Worm (Caenorhabditis elegans): ENCODE results near the gene dph-5.

Gene dph-5

DNA sequence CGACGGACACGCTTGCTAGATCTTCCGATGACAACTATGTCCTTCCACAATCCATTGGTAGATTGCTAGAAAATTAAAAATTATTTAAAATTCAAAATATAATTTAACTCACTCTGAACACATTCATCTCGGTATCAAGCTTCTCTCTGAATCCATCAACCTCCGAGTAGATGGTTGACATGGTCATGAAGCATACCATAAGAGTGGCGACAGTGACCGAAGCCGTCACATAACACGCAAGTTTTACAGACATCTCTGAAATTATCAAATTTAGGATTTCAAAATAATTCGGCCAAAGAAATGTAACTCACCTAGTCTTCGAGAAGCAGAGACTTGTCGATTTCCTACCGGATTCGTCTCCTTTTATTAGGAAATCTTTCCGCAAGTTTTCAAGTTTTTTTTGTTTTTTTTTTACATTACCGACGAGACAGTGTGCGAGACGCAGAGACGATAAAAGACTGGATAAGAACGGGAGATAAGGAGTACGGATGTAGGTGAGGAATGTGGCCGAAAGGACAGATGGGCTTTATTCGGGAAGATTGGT lies 12.4 kb upstream of the dph-5 start, which contains the start of gene sqt-1:
sqt-1 (minus strand) TSS at position 341 of the 544 bp plus-strand sequence.
- TF ChIP-seq T26A8.4 (GFP tag; IDR thresholded peaks at IDR 0.05) (peak; percentile 57), hlh-30 (tag; optimal IDR thresholded peaks at IDR 0.05; ENCODE audit: insufficient read depth) (no peak), hlh-11 (tag; optimal IDR thresholded peaks at IDR 0.05) (peak; percentile 23), ama-1 (optimal IDR thresholded peaks at IDR 0.05) (peak; percentile 20), spr-1 (tag; optimal IDR thresholded peaks at IDR 0.05) (peak; percentile 38)

DNA sequence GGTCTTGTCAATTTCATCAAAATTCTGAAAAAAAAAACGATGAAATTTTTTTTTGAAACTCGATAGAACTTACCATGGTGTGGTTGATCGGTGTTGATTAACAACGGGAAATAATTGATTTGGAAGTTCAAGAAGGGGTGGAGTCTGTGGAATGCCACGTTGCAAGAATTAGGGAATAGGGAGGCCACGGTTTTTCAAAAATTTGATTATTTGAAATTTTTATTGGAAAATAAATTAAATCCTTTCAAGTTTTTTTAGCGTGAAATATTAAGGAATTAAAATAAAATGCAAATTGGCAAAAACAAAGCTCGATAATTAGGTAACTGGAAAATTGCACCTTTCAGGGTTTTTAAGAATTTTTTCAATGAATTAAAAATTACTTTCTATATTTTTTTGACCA lies 10.5 kb upstream of the dph-5 start, which contains the start of gene rmd-3:
rmd-3 (minus strand) TSS at position 101 of the 400 bp plus-strand sequence.
- TF ChIP-seq nhr-25 (tag; optimal IDR thresholded peaks at IDR 0.05; ENCODE audit: borderline replicate concordance, insufficient read depth) (no peak), D1046.2 (GFP tag; IDR thresholded peaks at IDR 0.05) (no peak), unc-39 (tag; optimal IDR thresholded peaks at IDR 0.05) (no peak), lin-1 (GFP tag; IDR thresholded peaks at IDR 0.05) (no peak), pha-4 (GFP tag; IDR thresholded peaks at IDR 0.05) (no peak), pha-4 (tag; optimal IDR thresholded peaks at IDR 0.05) (no peak), fos-1 (tag; optimal IDR thresholded peaks at IDR 0.05) (no peak)

DNA sequence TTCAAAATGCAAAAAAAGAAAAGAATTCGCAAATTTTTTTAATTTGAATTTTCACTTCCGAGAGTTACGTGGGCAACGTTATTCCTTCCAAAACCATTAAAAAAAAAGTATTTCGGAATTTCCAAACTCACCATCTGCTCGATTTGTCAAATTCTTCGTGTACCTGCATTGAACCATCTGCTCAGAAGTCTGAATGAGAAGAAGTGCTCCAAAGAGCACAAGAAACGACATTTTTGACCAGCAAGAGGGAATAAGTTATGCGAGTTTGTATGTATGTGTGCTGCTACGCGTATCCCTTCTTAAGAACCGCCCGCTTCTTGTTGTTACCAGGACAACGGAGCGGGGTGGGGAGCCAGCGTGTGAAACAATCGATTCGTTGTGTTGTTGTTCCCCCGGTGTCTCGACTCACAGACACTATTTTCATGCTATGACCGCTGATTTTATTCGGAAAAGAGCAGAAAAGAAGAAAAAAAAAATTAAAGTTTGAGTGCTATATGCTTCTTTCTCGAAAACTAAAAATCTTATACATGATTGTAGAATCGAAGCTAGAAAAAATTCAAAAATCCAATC lies 6.6 kb upstream of the dph-5 start, which contains the start of gene lgc-20:
lgc-20 (minus strand) TSS at position 311 of the 570 bp plus-strand sequence.
- TF ChIP-seq lsy-2 (tag; optimal IDR thresholded peaks at IDR 0.05): no peak
- no peak for TF ChIP-seq ctbp-1 (GFP tag; IDR thresholded peaks at IDR 0.05)
- no peak for TF ChIP-seq hif-1 (tag; optimal IDR thresholded peaks at IDR 0.05)
- TF ChIP-seq duxl-1 (tag; optimal IDR thresholded peaks at IDR 0.05; ENCODE audit: poor library complexity): no peak
- TF ChIP-seq aha-1 (tag): peak; percentile 37
- no peak for TF ChIP-seq pha-4 (GFP tag; IDR thresholded peaks at IDR 0.05)
- TF ChIP-seq pha-4 (tag; optimal IDR thresholded peaks at IDR 0.05): no peak
- TF ChIP-seq dmd-9 (GFP tag; IDR thresholded peaks at IDR 0.05): no peak
- TF ChIP-seq tag-97 (GFP tag; IDR thresholded peaks at IDR 0.05): no peak
- TF ChIP-seq unc-130 (GFP tag; optimal IDR thresholded peaks at IDR 0.05): no peak
- 0 out of 2 replicates have a peak, but pooled peaks have one; percentile 75 for TF ChIP-seq daf-19 (GFP tag; conservative IDR thresholded peaks at IDR 0.05)
- TF ChIP-seq aly-2 (tag; optimal IDR thresholded peaks at IDR 0.05): no peak
- TF ChIP-seq daf-16 (GFP tag; optimal IDR thresholded peaks at IDR 0.05): no peak
- peak; percentile 20 for TF ChIP-seq daf-16 (tag; optimal IDR thresholded peaks at IDR 0.05)
- TF ChIP-seq unc-62 (GFP tag; optimal IDR thresholded peaks at IDR 0.05 in 1 of 2): peak in 1 of 2 experiments; percentile 51
- no peak for TF ChIP-seq unc-62 (tag; optimal IDR thresholded peaks at IDR 0.05)
- TF ChIP-seq snpc-1.2 (GFP tag; IDR thresholded peaks at IDR 0.05): no peak
- TF ChIP-seq ceh-44 (GFP tag; IDR thresholded peaks at IDR 0.05): no peak

DNA sequence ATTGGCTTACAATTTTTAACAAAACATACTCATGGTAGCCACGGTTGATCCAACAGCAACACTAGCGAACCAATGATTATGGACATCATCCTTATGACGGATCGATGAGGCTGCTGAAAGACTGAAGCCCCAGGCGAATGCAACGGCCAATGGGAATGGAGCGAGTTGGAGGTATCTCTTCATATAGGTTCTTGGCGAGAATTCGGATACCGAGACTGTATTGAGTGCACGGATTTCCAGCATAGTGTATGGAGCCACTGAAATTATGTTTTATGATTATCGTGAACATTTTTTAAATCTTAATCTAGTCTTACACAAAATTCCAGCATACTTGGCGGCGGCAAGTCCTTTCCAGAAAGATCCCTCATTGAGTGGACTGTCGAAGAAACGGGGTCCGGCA lies 5.4 kb upstream of the dph-5 start:
- peak; percentile 91 for TF ChIP-seq aha-1 (tag)
- TF ChIP-seq mdt-29 (GFP tag; IDR thresholded peaks at IDR 0.05): no peak

DNA sequence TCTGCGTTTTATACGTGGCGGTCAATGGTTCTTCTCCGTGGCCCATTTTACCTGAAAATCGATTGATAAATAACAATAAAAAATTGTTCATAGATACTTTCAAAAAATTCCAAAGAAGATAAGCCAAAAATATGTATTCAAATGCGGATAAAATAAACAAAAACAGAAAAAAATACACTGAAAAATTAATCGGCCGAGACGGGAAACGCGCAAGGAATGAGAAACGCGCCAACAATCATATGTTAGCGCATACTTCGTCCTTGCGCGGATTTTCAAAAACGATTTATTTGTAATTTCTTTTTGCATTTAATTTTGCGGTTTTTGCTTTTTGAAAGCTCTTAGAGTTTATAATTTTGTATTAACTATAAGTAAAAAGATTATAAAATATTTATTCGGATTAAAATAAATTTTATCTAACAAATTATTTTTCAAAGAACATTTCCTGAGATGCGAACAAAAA lies 4.4 kb upstream of the dph-5 start, which contains the start of gene nduf-11:
nduf-11 (minus strand) TSS at position 51 of the 460 bp plus-strand sequence.
- TF ChIP-seq nhr-6 (tag; optimal IDR thresholded peaks at IDR 0.05): peak; percentile 75
- peak; percentile 90 for TF ChIP-seq lin-38 (GFP tag; IDR thresholded peaks at IDR 0.05)
- peak; percentile 29 for TF ChIP-seq fkh-10 (GFP tag; optimal IDR thresholded peaks at IDR 0.05)
- TF ChIP-seq dve-1 (tag; optimal IDR thresholded peaks at IDR 0.05; ENCODE audit: insufficient read depth): peak; percentile 84
- no peak for TF ChIP-seq daf-8 (GFP tag; IDR thresholded peaks at IDR 0.05)
- 0 out of 2 replicates have a peak, but pooled peaks have one; percentile 3 for TF ChIP-seq egl-43 (GFP tag; IDR thresholded peaks at IDR 0.05)
- peak; percentile 27 for TF ChIP-seq spr-3 (GFP tag; optimal IDR thresholded peaks at IDR 0.05)
- peak; percentile 77; the same call in 1 of the 2 replicates for TF ChIP-seq pha-4 (GFP tag; IDR thresholded peaks at IDR 0.05)
- TF ChIP-seq pha-4 (tag; optimal IDR thresholded peaks at IDR 0.05): peak; percentile 64
- peak; percentile 56 for TF ChIP-seq spr-1 (tag; optimal IDR thresholded peaks at IDR 0.05)
- TF ChIP-seq mes-2 (tag; optimal IDR thresholded peaks at IDR 0.05; ENCODE audit: poor library complexity, severe bottlenecking): peak; percentile 86
- TF ChIP-seq F26F4.8 (GFP tag; conservative IDR thresholded peaks at IDR 0.05): no peak
- no peak for TF ChIP-seq ceh-82 (tag; optimal IDR thresholded peaks at IDR 0.05)
- TF ChIP-seq mxl-3 (GFP tag; optimal IDR thresholded peaks at IDR 0.05): no peak
- no peak for TF ChIP-seq skn-1 (tag; optimal IDR thresholded peaks at IDR 0.05)
- TF ChIP-seq mxl-2 (GFP tag; conservative IDR thresholded peaks at IDR 0.05): no peak
- TF ChIP-seq T26A8.4 (GFP tag; IDR thresholded peaks at IDR 0.05): peak; percentile 80
- peak; percentile 97 for TF ChIP-seq dpl-1 (GFP tag; optimal IDR thresholded peaks at IDR 0.05)

Measured in whole organism, L4 larva.